Fruit fly (Drosophila melanogaster) S2 (cell line): ENCODE measurements around the gene ovo.

ENCODE experiments used
- CG8478 ChIP-seq: fragments of >200 bp; optimal IDR thresholded peaks from 2 replicates; lab custom pipeline; 2018
- CTCF ChIP-seq, 2 experiments: fragments of >200 bp; optimal IDR thresholded peaks; 2 replicates each; lab custom pipeline; 2018

DNA sequence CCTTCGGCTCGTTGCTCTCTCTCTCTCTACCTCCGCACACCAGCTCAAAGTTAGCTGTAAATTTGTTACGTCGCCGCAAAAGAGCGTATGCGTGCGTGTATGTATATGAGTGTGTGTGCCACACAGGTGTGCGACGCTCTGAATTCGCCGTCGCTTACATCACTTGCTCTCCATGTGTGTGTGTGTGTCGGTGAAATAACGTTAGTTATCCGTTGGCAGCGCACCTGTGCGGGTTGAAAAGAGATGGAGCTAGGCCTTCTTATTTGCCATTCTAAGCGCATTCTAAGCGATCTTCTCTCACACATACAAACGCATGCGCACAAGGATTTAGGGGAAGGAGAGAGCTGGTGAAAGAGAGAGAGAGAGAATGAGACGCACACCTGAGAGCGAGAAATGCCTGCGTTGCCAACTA lies 1.2 kb upstream of the ovo start:
- no peak for TF ChIP-seq CG8478
- TF ChIP-seq CTCF (optimal IDR thresholded peaks at IDR 0.05; lab: Kevin White, UChicago), result no peak
